Fruit fly (Drosophila melanogaster) whole organism, embryonic: ENCODE data around the gene Nulp1.

Experiments used
- ATbp ChIP-seq: fragments of 200-800 bp; sonication (Bioruptor generic); optimal IDR thresholded peaks from 2 replicates; lab custom pipeline; 2017; ENCODE audit warnings: missing biosample characterization, mild to moderate bottlenecking, missing genetic modification characterization, missing genetic modification reagents
- Abd-B ChIP-seq: fragments of 200-800 bp; sonication (Bioruptor generic); optimal IDR thresholded peaks from 2 replicates; lab custom pipeline; 2018; ENCODE audit warnings: missing biosample characterization, mild to moderate bottlenecking, missing genetic modification characterization, moderate library complexity
- Asciz ChIP-seq: fragments of 200-800 bp; sonication (Bioruptor generic); optimal IDR thresholded peaks from 2 replicates; lab custom pipeline; 2017; ENCODE audit warnings: missing biosample characterization, mild to moderate bottlenecking, missing genetic modification characterization, missing genetic modification reagents
- Atf6 ChIP-seq: fragments of 200-800 bp; sonication (Bioruptor generic); IDR thresholded peaks from 2 replicates; pipeline ENCODE4 v1.3.6; 2022; ENCODE audit warnings: missing biosample characterization, missing genetic modification characterization
- Awh ChIP-seq: fragments of 200-800 bp; sonication (Bioruptor generic); IDR thresholded peaks from 2 replicates; pipeline ENCODE4, ENCODE4 v1.3.6; 2022; ENCODE audit warnings: missing biosample characterization, missing genetic modification characterization
- Bgb ChIP-seq: fragments of 200-800 bp; sonication (Bioruptor generic); IDR thresholded peaks from 2 replicates; pipeline ENCODE4 v1.3.6; 2022; ENCODE audit warnings: missing biosample characterization, missing genetic modification characterization; ENCODE audit not compliant: partially characterized antibody
- CG10147 ChIP-seq: fragments of 200-800 bp; sonication (Bioruptor generic); optimal IDR thresholded peaks from 2 replicates; lab custom pipeline; 2019; ENCODE audit warnings: missing biosample characterization, mild to moderate bottlenecking, missing genetic modification characterization, moderate library complexity
- CG12769 ChIP-seq: fragments of 200-800 bp; sonication (Bioruptor generic); optimal IDR thresholded peaks from 2 replicates; lab custom pipeline; 2019; ENCODE audit warnings: missing biosample characterization, mild to moderate bottlenecking, missing genetic modification characterization, moderate library complexity
- CG15601 ChIP-seq: fragments of 200-800 bp; sonication (Bioruptor generic); optimal IDR thresholded peaks from 3 replicates; lab custom pipeline; 2019; ENCODE audit warnings: missing biosample characterization, mild to moderate bottlenecking, missing genetic modification characterization, moderate library complexity
- CG1603 ChIP-seq: fragments of 200-800 bp; sonication (Bioruptor generic); optimal IDR thresholded peaks from 2 replicates; lab custom pipeline; 2019; ENCODE audit warnings: missing biosample characterization, mild to moderate bottlenecking, missing genetic modification characterization, moderate library complexity
- CG17186 ChIP-seq: fragments of 200-800 bp; sonication (Bioruptor generic); optimal IDR thresholded peaks from 3 replicates; lab custom pipeline; 2017; ENCODE audit warnings: missing biosample characterization, missing genetic modification reagents, missing genetic modification characterization
- CG17829 ChIP-seq: fragments of 200-800 bp; optimal IDR thresholded peaks from 2 replicates; lab custom pipeline; 2019; ENCODE audit warnings: missing biosample characterization, mild to moderate bottlenecking, missing genetic modification characterization, moderate library complexity
- CG31365 ChIP-seq: fragments of 200-800 bp; sonication (Bioruptor generic); optimal IDR thresholded peaks from 2 replicates; lab custom pipeline; 2018; ENCODE audit warnings: missing biosample characterization, mild to moderate bottlenecking, missing genetic modification characterization
- CG32532 ChIP-seq: fragments of 200-800 bp; sonication (Bioruptor generic); IDR thresholded peaks from 2 replicates; pipeline ENCODE4 v1.3.6; 2022; ENCODE audit warnings: missing biosample characterization, missing genetic modification characterization
- CG5953 ChIP-seq: fragments of 200-800 bp; sonication (Bioruptor generic); IDR thresholded peaks from 2 replicates; pipeline ENCODE4 v1.3.6; 2022; ENCODE audit warnings: missing biosample characterization, missing genetic modification characterization
- CG6689 ChIP-seq: fragments of 200-800 bp; sonication (Bioruptor generic); IDR thresholded peaks from 2 replicates; pipeline ENCODE4 v1.3.6; 2022; ENCODE audit warnings: missing biosample characterization, missing genetic modification characterization
- CHES-1-like ChIP-seq: fragments of 200-800 bp; sonication (Bioruptor generic); optimal IDR thresholded peaks from 2 replicates; lab custom pipeline; 2016; ENCODE audit warnings: missing biosample characterization, missing genetic modification characterization
- CkIIα-i1 ChIP-seq: fragments of 200-800 bp; sonication (Bioruptor generic); IDR thresholded peaks from 2 replicates; pipeline ENCODE4 v1.3.6; 2022; ENCODE audit warnings: missing biosample characterization, missing genetic modification characterization
- Fer2 ChIP-seq: fragments of 200-800 bp; sonication (Bioruptor generic); optimal IDR thresholded peaks from 2 replicates; lab custom pipeline; 2018; ENCODE audit warnings: missing biosample characterization, mild to moderate bottlenecking, missing genetic modification characterization, moderate library complexity
- Hmr ChIP-seq: fragments of 200-800 bp; sonication (Bioruptor generic); optimal IDR thresholded peaks from 3 replicates; lab custom pipeline; 2017; ENCODE audit warnings: mild to moderate bottlenecking, missing biosample characterization, missing genetic modification reagents, missing genetic modification characterization
- Hr3 ChIP-seq: fragments of 200-800 bp; sonication (Bioruptor generic); optimal IDR thresholded peaks from 3 replicates; lab custom pipeline; 2016; ENCODE audit warnings: missing biosample characterization, missing genetic modification characterization
- Opbp ChIP-seq: fragments of 200-800 bp; sonication (Bioruptor generic); IDR thresholded peaks from 3 replicates; pipeline ENCODE4 v1.3.6; 2022; ENCODE audit warnings: missing biosample characterization, missing genetic modification characterization; ENCODE audit not compliant: partially characterized antibody
- Scr ChIP-seq: fragments of 200-800 bp; sonication (Bioruptor generic); IDR thresholded peaks from 2 replicates; pipeline ENCODE4 v1.3.6; 2022; ENCODE audit warnings: missing biosample characterization, missing genetic modification characterization; ENCODE audit not compliant: partially characterized antibody
- Sry-β ChIP-seq: fragments of 200-800 bp; sonication (Bioruptor generic); optimal IDR thresholded peaks from 2 replicates; lab custom pipeline; 2018; ENCODE audit warnings: missing biosample characterization, mild to moderate bottlenecking, missing genetic modification characterization, moderate library complexity
- Taf1 ChIP-seq: fragments of 200-800 bp; sonication (Bioruptor generic); IDR thresholded peaks from 2 replicates; pipeline ENCODE4 v1.3.6; 2022; ENCODE audit warnings: missing biosample characterization, missing genetic modification characterization
- Tbp ChIP-seq: fragments of >200 bp; optimal IDR thresholded peaks from 2 replicates; lab custom pipeline; 2018; ENCODE audit warnings: missing biosample characterization, missing genetic modification characterization
- Xbp1 ChIP-seq: fragments of 200-800 bp; sonication (Bioruptor generic); optimal IDR thresholded peaks from 3 replicates; lab custom pipeline; 2016; ENCODE audit warnings: missing biosample characterization, mild to moderate bottlenecking, missing genetic modification characterization
- amos ChIP-seq: fragments of 200-800 bp; sonication (Bioruptor generic); IDR thresholded peaks from 2 replicates; pipeline ENCODE4 v1.3.6; 2022; ENCODE audit warnings: missing biosample characterization, missing genetic modification characterization; ENCODE audit not compliant: partially characterized antibody
- aop ChIP-seq: fragments of 200-800 bp; sonication (Bioruptor generic); IDR thresholded peaks from 2 replicates; pipeline ENCODE4 v1.3.6; 2022; ENCODE audit warnings: missing biosample characterization, missing genetic modification characterization
- ase ChIP-seq: fragments of 200-800 bp; sonication (Bioruptor generic); IDR thresholded peaks from 3 replicates; pipeline ENCODE4 v1.3.6; 2022; ENCODE audit warnings: missing biosample characterization, missing genetic modification characterization
- ash1 ChIP-seq: fragments of 200-800 bp; sonication (Bioruptor generic); optimal IDR thresholded peaks from 2 replicates; lab custom pipeline; 2018; ENCODE audit warnings: missing biosample characterization, mild to moderate bottlenecking, missing genetic modification characterization
- bbx ChIP-seq: fragments of 200-800 bp; sonication (Bioruptor generic); IDR thresholded peaks from 2 replicates; pipeline ENCODE4 v1.3.6; 2022; ENCODE audit warnings: missing biosample characterization, missing genetic modification characterization; ENCODE audit not compliant: partially characterized antibody
- cg ChIP-seq: fragments of 200-800 bp; sonication (Bioruptor generic); optimal IDR thresholded peaks from 3 replicates; lab custom pipeline; 2019; ENCODE audit warnings: missing biosample characterization, mild to moderate bottlenecking, missing genetic modification characterization, moderate library complexity
- chn ChIP-seq: fragments of 200-800 bp; sonication (Bioruptor generic); optimal IDR thresholded peaks from 2 replicates; lab custom pipeline; 2016; ENCODE audit warnings: missing biosample characterization, missing genetic modification characterization
- ci ChIP-seq: fragments of 200-800 bp; sonication (Bioruptor generic); IDR thresholded peaks from 3 replicates; pipeline ENCODE4 v1.3.6; 2022; ENCODE audit warnings: missing biosample characterization, missing genetic modification characterization
- crc ChIP-seq: fragments of 200-800 bp; sonication (Bioruptor generic); optimal IDR thresholded peaks from 2 replicates; lab custom pipeline; 2016; ENCODE audit warnings: missing biosample characterization, missing genetic modification characterization
- crp ChIP-seq, 2 experiments: fragments of 200-800 bp; sonication (Bioruptor generic); optimal IDR thresholded peaks; 2 replicates in 1 of 2; 3 replicates in 1 of 2; lab custom pipeline; 2017; ENCODE audit warnings: missing biosample characterization in 2 of 2, missing genetic modification characterization in 2 of 2, mild to moderate bottlenecking in 1 of 2, moderate library complexity in 1 of 2
- cwo ChIP-seq: fragments of 200-800 bp; sonication (Bioruptor generic); optimal IDR thresholded peaks from 3 replicates; lab custom pipeline; 2017; ENCODE audit warnings: missing biosample characterization, missing genetic modification characterization, mild to moderate bottlenecking, moderate library complexity, missing genetic modification reagents
- emc ChIP-seq: fragments of 200-800 bp; sonication (Bioruptor generic); optimal IDR thresholded peaks from 2 replicates; lab custom pipeline; 2016; ENCODE audit warnings: missing biosample characterization, missing genetic modification characterization
- ewg ChIP-seq: fragments of 200-800 bp; sonication (Bioruptor generic); optimal IDR thresholded peaks from 3 replicates; lab custom pipeline; 2017; ENCODE audit warnings: mild to moderate bottlenecking, missing biosample characterization, missing genetic modification reagents, missing genetic modification characterization
- fd102C ChIP-seq: fragments of 200-800 bp; sonication (Bioruptor generic); optimal IDR thresholded peaks from 2 replicates; lab custom pipeline; 2018; ENCODE audit warnings: missing biosample characterization, mild to moderate bottlenecking, missing genetic modification characterization, moderate library complexity
- fd96Cb ChIP-seq: fragments of 200-800 bp; sonication (Bioruptor generic); optimal IDR thresholded peaks from 2 replicates; lab custom pipeline; 2018; ENCODE audit warnings: missing biosample characterization, mild to moderate bottlenecking, missing genetic modification characterization, moderate library complexity
- ind ChIP-seq: fragments of 200-800 bp; sonication (Bioruptor generic); optimal IDR thresholded peaks from 3 replicates; lab custom pipeline; 2016; ENCODE audit warnings: missing biosample characterization, missing genetic modification characterization
- knrl ChIP-seq: fragments of 200-800 bp; sonication (Bioruptor generic); IDR thresholded peaks from 3 replicates; pipeline ENCODE4 v1.3.6; 2022; ENCODE audit warnings: missing biosample characterization, missing genetic modification characterization; ENCODE audit not compliant: partially characterized antibody
- nau ChIP-seq: fragments of 200-800 bp; sonication (Bioruptor generic); optimal IDR thresholded peaks from 3 replicates; lab custom pipeline; 2017; ENCODE audit warnings: missing biosample characterization, mild to moderate bottlenecking, missing genetic modification characterization, missing genetic modification reagents
- otp ChIP-seq: fragments of 200-800 bp; sonication (Bioruptor generic); IDR thresholded peaks from 3 replicates; pipeline ENCODE4, ENCODE4 v1.3.6; 2022; ENCODE audit warnings: missing biosample characterization, missing genetic modification characterization
- slbo ChIP-seq: fragments of 200-800 bp; sonication (Bioruptor generic); IDR thresholded peaks from 2 replicates; pipeline ENCODE4 v1.3.6; 2022; ENCODE audit warnings: missing biosample characterization, missing genetic modification characterization
- trem ChIP-seq: fragments of 200-800 bp; optimal IDR thresholded peaks from 3 replicates; lab custom pipeline; 2019; ENCODE audit warnings: missing biosample characterization, mild to moderate bottlenecking, missing genetic modification characterization, moderate library complexity
- vvl ChIP-seq: fragments of 200-800 bp; sonication (Bioruptor generic); IDR thresholded peaks from 2 replicates; pipeline ENCODE4 v1.3.6; 2022; ENCODE audit warnings: missing biosample characterization, missing genetic modification characterization

The Nulp1 gene

DNA sequence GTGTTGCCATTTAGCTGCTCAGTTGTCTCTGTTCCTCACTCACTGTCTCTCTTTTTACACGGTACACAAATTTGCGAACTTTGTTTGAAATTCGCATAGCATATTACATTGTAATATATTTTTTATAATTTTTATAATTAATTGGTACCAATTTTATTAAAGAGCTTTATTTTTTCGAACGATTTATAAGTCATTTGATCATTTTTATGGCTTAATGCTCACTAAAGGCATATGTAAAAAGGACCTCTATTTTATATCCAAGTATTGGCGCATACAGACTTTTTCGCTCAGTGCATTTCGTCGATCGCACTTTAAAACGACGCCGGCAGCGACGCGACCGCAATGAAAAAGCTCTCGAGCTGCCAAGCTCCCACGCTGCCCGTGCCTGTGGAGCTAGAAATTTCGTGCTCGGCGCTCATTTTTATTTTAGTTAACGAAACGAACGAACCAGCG is 14.0 kb upstream of the Nulp1 start (continued):
- TF ChIP-seq CkIIα-i1 = 0 out of 2 replicates have a peak, but pooled peaks have one; percentile 29
- TF ChIP-seq Awh = peak; percentile 79
- peak; percentile 82; the same call in 2 of the 3 replicates for TF ChIP-seq otp (GFP tag; lab: Robert Waterston, UW)
- peak; percentile 98 for TF ChIP-seq Atf6
- TF ChIP-seq Taf1 = peak; percentile 88
- peak; percentile 96 for TF ChIP-seq Xbp1 (GFP tag; lab: Kevin White, UChicago)
- TF ChIP-seq CHES-1-like (GFP tag; lab: Kevin White, UChicago) = peak; percentile 75
- peak; percentile 97 for TF ChIP-seq cwo (GFP tag; lab: Kevin White, UChicago)
- no peak for TF ChIP-seq aop (GFP tag; lab: Robert Waterston, UW)
- peak; percentile 88 for TF ChIP-seq ase (GFP tag; lab: Robert Waterston, UW)
- peak; percentile 99 for TF ChIP-seq Hmr (GFP tag; lab: Kevin White, UChicago)
- TF ChIP-seq CG17829 (tag; lab: Kevin White, UChicago) = peak; percentile 87
- peak; percentile 96 for TF ChIP-seq ind (GFP tag; lab: Kevin White, UChicago)
- TF ChIP-seq Abd-B (GFP tag; lab: Kevin White, UChicago) = peak; percentile 79
- TF ChIP-seq CG1603 (tag; lab: Kevin White, UChicago) = no peak
- TF ChIP-seq vvl (GFP tag; lab: Robert Waterston, UW) = peak; percentile 90
- peak; percentile 46 for TF ChIP-seq CG31365 (tag; lab: Kevin White, UChicago)
- peak; percentile 52 for TF ChIP-seq ash1 (GFP tag; lab: Kevin White, UChicago)
- TF ChIP-seq crc (GFP tag; lab: Kevin White, UChicago) = peak; percentile 62
- no peak for TF ChIP-seq Opbp (GFP tag; lab: Robert Waterston, UW)
- TF ChIP-seq fd96Cb (tag; lab: Kevin White, UChicago) = peak; percentile 80
- peak; percentile 88 for TF ChIP-seq ATbp (GFP tag; lab: Kevin White, UChicago)
- TF ChIP-seq CG15601 = peak; percentile 63
- TF ChIP-seq CG5953 = peak; percentile 69
- peak; percentile 84 for TF ChIP-seq Asciz
- TF ChIP-seq ci (GFP tag; lab: Robert Waterston, UW) = peak; percentile 83
- TF ChIP-seq Tbp (GFP tag; lab: Kevin White, UChicago) = no peak
- TF ChIP-seq knrl (GFP tag; lab: Robert Waterston, UW) = no peak
- TF ChIP-seq CG6689 (GFP tag; lab: Robert Waterston, UW) = peak; percentile 93
- TF ChIP-seq cg (GFP tag; lab: Kevin White, UChicago) = no peak
- peak; percentile 90 for TF ChIP-seq Fer2 (tag; lab: Kevin White, UChicago)
- TF ChIP-seq CG10147 (GFP tag; lab: Kevin White, UChicago) = peak; percentile 98
- peak; percentile 98 for TF ChIP-seq slbo (GFP tag; lab: Robert Waterston, UW)
- no peak for TF ChIP-seq Scr
- TF ChIP-seq amos (GFP tag; lab: Robert Waterston, UW) = no peak
- TF ChIP-seq crp (GFP tag; optimal IDR thresholded peaks at IDR 0.05; lab: Kevin White, UChicago) = peak in 1 of 2 experiments; percentile 56
- peak; percentile 82 for TF ChIP-seq ewg (GFP tag; lab: Kevin White, UChicago)
- TF ChIP-seq CG32532 (GFP tag; lab: Robert Waterston, UW) = peak; percentile 98
- TF ChIP-seq chn (GFP tag; lab: Kevin White, UChicago) = peak; percentile 78
- peak; percentile 94 for TF ChIP-seq Hr3 (GFP tag; lab: Kevin White, UChicago)
- TF ChIP-seq CG12769 = peak; percentile 73
- no peak for TF ChIP-seq Sry-β (GFP tag; lab: Kevin White, UChicago)
- peak; percentile 89 for TF ChIP-seq nau (GFP tag; lab: Kevin White, UChicago)
- no peak for TF ChIP-seq CG17186 (GFP tag; lab: Kevin White, UChicago)
- TF ChIP-seq bbx (GFP tag; lab: Robert Waterston, UW) = no peak; the same call in 1 of the 2 replicates
- TF ChIP-seq trem (tag; lab: Kevin White, UChicago) = no peak
- no peak for TF ChIP-seq Bgb
- TF ChIP-seq emc (GFP tag; lab: Kevin White, UChicago) = peak; percentile 72
- no peak for TF ChIP-seq fd102C
